Worm (Caenorhabditis elegans): ENCODE data around the gene H34I24.2.

DNA sequence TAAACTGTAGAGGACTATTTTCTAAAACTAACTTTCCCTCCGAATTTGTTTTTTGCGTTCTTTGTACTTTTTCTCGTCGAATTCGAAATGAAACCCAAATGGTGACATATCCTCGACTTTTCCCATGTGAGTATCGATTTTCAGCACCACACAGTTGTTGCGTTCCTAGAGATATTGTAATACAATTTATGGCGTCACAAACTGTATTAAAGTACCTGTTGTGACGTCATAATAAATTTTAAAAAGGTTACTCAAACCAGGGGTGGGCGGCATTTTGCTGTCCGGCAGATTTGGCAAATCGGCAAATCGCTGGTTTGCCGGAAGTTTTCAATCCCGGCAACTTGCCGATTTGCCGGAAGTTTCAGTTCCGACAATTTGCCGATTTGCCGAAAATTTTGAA is 41.1 kb upstream of the H34I24.2 start:
- TF ChIP-seq nfya-2 (GFP tag; IDR thresholded peaks at IDR 0.05) (no peak), F23B12.7 (tag; optimal IDR thresholded peaks at IDR 0.05; ENCODE audit: insufficient read depth) (no peak), unc-62 (GFP tag; optimal IDR thresholded peaks at IDR 0.05) (no peak), mel-28 (tag; optimal IDR thresholded peaks at IDR 0.05; ENCODE audit: borderline replicate concordance) (no peak), mxl-1 (tag; optimal IDR thresholded peaks at IDR 0.05) (no peak), ZK185.1 (tag; optimal IDR thresholded peaks at IDR 0.05; ENCODE audit: poor library complexity, severe bottlenecking) (no peak), K12H6.12 (tag; optimal IDR thresholded peaks at IDR 0.05) (no peak), ama-1 (optimal IDR thresholded peaks at IDR 0.05) (no peak), ama-1 (GFP tag; optimal IDR thresholded peaks at IDR 0.05) (no peak), tlf-1 (GFP tag; optimal IDR thresholded peaks at IDR 0.05) (no peak)
